Fruit fly (Drosophila melanogaster) whole organism, embryonic: Measurements from ENCODE around the gene Bicra.
A peak's percentile ranks its signal among the peaks of the same experiment; 100 is the strongest.

Experiments used
- Aef1 ChIP-seq: fragments of 200-800 bp; sonication (Bioruptor generic); IDR thresholded peaks from 3 replicates; pipeline ENCODE4 v1.3.6; 2022; ENCODE audit warnings: missing biosample characterization, missing genetic modification characterization
- CG11723 ChIP-seq: fragments of 200-800 bp; sonication (Bioruptor generic); optimal IDR thresholded peaks from 2 replicates; lab custom pipeline; 2017; ENCODE audit warnings: missing biosample characterization, mild to moderate bottlenecking, missing genetic modification characterization
- CG13624 ChIP-seq: fragments of 200-800 bp; sonication (Bioruptor generic); optimal IDR thresholded peaks from 2 replicates; lab custom pipeline; 2016; ENCODE audit warnings: missing biosample characterization, missing genetic modification characterization
- CG14710 ChIP-seq: fragments of 200-800 bp; sonication (Bioruptor generic); optimal IDR thresholded peaks from 3 replicates; lab custom pipeline; 2019; ENCODE audit warnings: missing biosample characterization, mild to moderate bottlenecking, missing genetic modification characterization, moderate library complexity
- CG14860 ChIP-seq: fragments of 200-800 bp; sonication (Bioruptor generic); IDR thresholded peaks from 3 replicates; pipeline ENCODE4 v1.3.6; 2022; ENCODE audit warnings: missing biosample characterization, missing genetic modification characterization; ENCODE audit not compliant: partially characterized antibody
- CG15269 ChIP-seq: fragments of 200-800 bp; sonication (Bioruptor generic); optimal IDR thresholded peaks from 2 replicates; lab custom pipeline; 2018; ENCODE audit warnings: missing biosample characterization, mild to moderate bottlenecking, missing genetic modification characterization, moderate library complexity
- CG15479 ChIP-seq: fragments of 200-800 bp; sonication (Bioruptor generic); optimal IDR thresholded peaks from 3 replicates; lab custom pipeline; 2019; ENCODE audit warnings: missing biosample characterization, mild to moderate bottlenecking, missing genetic modification characterization, moderate library complexity
- CG1647 ChIP-seq: fragments of 200-800 bp; sonication (Bioruptor generic); optimal IDR thresholded peaks from 3 replicates; lab custom pipeline; 2016; ENCODE audit warnings: missing biosample characterization, missing genetic modification characterization
- CG17359 ChIP-seq: fragments of 200-800 bp; sonication (Bioruptor generic); optimal IDR thresholded peaks from 3 replicates; lab custom pipeline; 2018; ENCODE audit warnings: missing biosample characterization, mild to moderate bottlenecking, missing genetic modification characterization, moderate library complexity
- CG2129 ChIP-seq: fragments of 200-800 bp; sonication (Bioruptor generic); IDR thresholded peaks from 2 replicates; pipeline ENCODE4 v1.3.6; 2022; ENCODE audit warnings: missing biosample characterization, missing genetic modification characterization; ENCODE audit not compliant: partially characterized antibody
- CG2199 ChIP-seq: fragments of 200-800 bp; sonication (Bioruptor generic); IDR thresholded peaks from 3 replicates; pipeline ENCODE4 v1.3.6; 2022; ENCODE audit warnings: missing biosample characterization, missing genetic modification characterization
- CG3163 ChIP-seq: fragments of 200-800 bp; sonication (Bioruptor generic); optimal IDR thresholded peaks from 3 replicates; lab custom pipeline; 2016; ENCODE audit warnings: missing biosample characterization, missing genetic modification characterization
- CG32532 ChIP-seq: fragments of 200-800 bp; sonication (Bioruptor generic); IDR thresholded peaks from 2 replicates; pipeline ENCODE4 v1.3.6; 2022; ENCODE audit warnings: missing biosample characterization, missing genetic modification characterization
- CG34422 ChIP-seq: fragments of 200-800 bp; sonication (Bioruptor generic); IDR thresholded peaks from 3 replicates; pipeline ENCODE4 v1.3.6; 2022; ENCODE audit warnings: missing biosample characterization, missing genetic modification characterization
- CG42726 ChIP-seq: fragments of 200-800 bp; sonication (Bioruptor generic); IDR thresholded peaks from 2 replicates; pipeline ENCODE4 v1.3.6; 2022; ENCODE audit warnings: missing biosample characterization, missing genetic modification characterization; ENCODE audit not compliant: partially characterized antibody
- CG4424 ChIP-seq: fragments of 200-800 bp; sonication (Bioruptor generic); optimal IDR thresholded peaks from 3 replicates; lab custom pipeline; 2016; ENCODE audit warnings: missing biosample characterization, missing genetic modification characterization
- CG4707 ChIP-seq: fragments of 200-800 bp; sonication (Bioruptor generic); optimal IDR thresholded peaks from 2 replicates; lab custom pipeline; 2018; ENCODE audit warnings: missing biosample characterization, mild to moderate bottlenecking, missing genetic modification characterization, moderate library complexity
- CG4820 ChIP-seq: fragments of 200-800 bp; sonication (Bioruptor generic); optimal IDR thresholded peaks from 3 replicates; lab custom pipeline; 2016; ENCODE audit warnings: missing biosample characterization, missing genetic modification characterization
- CG5245 ChIP-seq: fragments of 200-800 bp; sonication (Bioruptor generic); optimal IDR thresholded peaks from 3 replicates; lab custom pipeline; 2016; ENCODE audit warnings: missing biosample characterization, missing genetic modification characterization
- CG7963 ChIP-seq: fragments of 200-800 bp; sonication (Bioruptor generic); IDR thresholded peaks from 3 replicates; pipeline ENCODE4 v1.3.6; 2022; ENCODE audit warnings: missing biosample characterization, missing genetic modification characterization; ENCODE audit not compliant: partially characterized antibody
- Chrac-16 ChIP-seq: fragments of 200-800 bp; sonication (Bioruptor generic); optimal IDR thresholded peaks from 3 replicates; lab custom pipeline; 2016; ENCODE audit warnings: missing biosample characterization, missing genetic modification characterization
- Deaf1 ChIP-seq: fragments of 200-800 bp; optimal IDR thresholded peaks from 3 replicates; lab custom pipeline; 2019; ENCODE audit warnings: missing biosample characterization, mild to moderate bottlenecking, missing genetic modification characterization, moderate library complexity
- Ets97D ChIP-seq: fragments of 200-800 bp; sonication (Bioruptor generic); optimal IDR thresholded peaks from 3 replicates; lab custom pipeline; 2016; ENCODE audit warnings: missing biosample characterization, missing genetic modification characterization
- Hr78 ChIP-seq, 2 experiments: fragments of 200-800 bp in 1 of 2; fragments of >200 bp in 1 of 2; sonication (Bioruptor generic) in 1 of 2; optimal IDR thresholded peaks; 2 replicates each; lab custom pipeline; 2017 to 2019; ENCODE audit warnings: missing biosample characterization in 2 of 2, missing genetic modification characterization in 2 of 2, mild to moderate bottlenecking in 1 of 2, moderate library complexity in 1 of 2
- Jarid2 ChIP-seq: fragments of 200-800 bp; sonication (Bioruptor generic); optimal IDR thresholded peaks from 3 replicates; lab custom pipeline; 2017; ENCODE audit warnings: mild to moderate bottlenecking, missing biosample characterization, missing genetic modification reagents, missing genetic modification characterization
- Ptx1 ChIP-seq: fragments of 200-800 bp; sonication (Bioruptor generic); IDR thresholded peaks from 2 replicates; pipeline ENCODE4 v1.3.6; 2022; ENCODE audit warnings: missing biosample characterization, missing genetic modification characterization
- Sry-β ChIP-seq: fragments of 200-800 bp; sonication (Bioruptor generic); optimal IDR thresholded peaks from 2 replicates; lab custom pipeline; 2018; ENCODE audit warnings: missing biosample characterization, mild to moderate bottlenecking, missing genetic modification characterization, moderate library complexity
- Stat92E ChIP-seq, 3 experiments: fragments of >200 bp in 2 of 3; fragments of 200-800 bp in 1 of 3; sonication (Bioruptor generic) in 1 of 3; optimal IDR thresholded peaks; 2 replicates each; lab custom pipeline; 2017 to 2019; ENCODE audit warnings: missing biosample characterization in 3 of 3, missing genetic modification characterization in 3 of 3, mild to moderate bottlenecking in 1 of 3, moderate library complexity in 1 of 3
- abd-A ChIP-seq: fragments of 200-800 bp; sonication (Bioruptor generic); optimal IDR thresholded peaks from 3 replicates; lab custom pipeline; 2019; ENCODE audit warnings: missing biosample characterization, mild to moderate bottlenecking, missing genetic modification characterization, moderate library complexity
- amos ChIP-seq: fragments of 200-800 bp; sonication (Bioruptor generic); IDR thresholded peaks from 2 replicates; pipeline ENCODE4 v1.3.6; 2022; ENCODE audit warnings: missing biosample characterization, missing genetic modification characterization; ENCODE audit not compliant: partially characterized antibody
- ap ChIP-seq: fragments of 200-800 bp; sonication (Bioruptor generic); IDR thresholded peaks from 2 replicates; pipeline ENCODE4 v1.3.6; 2022; ENCODE audit warnings: missing biosample characterization, missing genetic modification characterization
- crol ChIP-seq: fragments of 200-800 bp; sonication (Bioruptor generic); IDR thresholded peaks from 2 replicates; pipeline ENCODE4 v1.3.6; 2022; ENCODE audit warnings: missing biosample characterization, missing genetic modification characterization
- crp ChIP-seq, 2 experiments: fragments of 200-800 bp; sonication (Bioruptor generic); optimal IDR thresholded peaks; 2 replicates in 1 of 2; 3 replicates in 1 of 2; lab custom pipeline; 2017; ENCODE audit warnings: missing biosample characterization in 2 of 2, missing genetic modification characterization in 2 of 2, mild to moderate bottlenecking in 1 of 2, moderate library complexity in 1 of 2
- eve ChIP-seq, 2 experiments: fragments of >200 bp; optimal IDR thresholded peaks; 2 replicates each; lab custom pipeline; 2017; ENCODE audit warnings: missing biosample characterization in 2 of 2, missing genetic modification characterization in 2 of 2
- fd3F ChIP-seq: fragments of 200-800 bp; sonication (Bioruptor generic); optimal IDR thresholded peaks from 2 replicates; lab custom pipeline; 2018; ENCODE audit warnings: missing biosample characterization, mild to moderate bottlenecking, missing genetic modification characterization, moderate library complexity
- knrl ChIP-seq: fragments of 200-800 bp; sonication (Bioruptor generic); IDR thresholded peaks from 3 replicates; pipeline ENCODE4 v1.3.6; 2022; ENCODE audit warnings: missing biosample characterization, missing genetic modification characterization; ENCODE audit not compliant: partially characterized antibody
- lilli ChIP-seq: fragments of 200-800 bp; sonication (Bioruptor generic); optimal IDR thresholded peaks from 3 replicates; lab custom pipeline; 2016; ENCODE audit warnings: missing biosample characterization, missing genetic modification characterization
- luna ChIP-seq: fragments of 200-800 bp; sonication (Bioruptor generic); optimal IDR thresholded peaks from 2 replicates; lab custom pipeline; 2016; ENCODE audit warnings: missing biosample characterization, missing genetic modification characterization
- nau ChIP-seq: fragments of 200-800 bp; sonication (Bioruptor generic); optimal IDR thresholded peaks from 3 replicates; lab custom pipeline; 2017; ENCODE audit warnings: missing biosample characterization, mild to moderate bottlenecking, missing genetic modification characterization, missing genetic modification reagents
- nerfin-1 ChIP-seq: fragments of 200-800 bp; sonication (Bioruptor generic); optimal IDR thresholded peaks from 3 replicates; lab custom pipeline; 2019; ENCODE audit warnings: missing biosample characterization, mild to moderate bottlenecking, missing genetic modification characterization, moderate library complexity
- nerfin-2 ChIP-seq: fragments of 200-800 bp; sonication (Bioruptor generic); IDR thresholded peaks from 2 replicates; pipeline ENCODE4 v1.3.6; 2022; ENCODE audit warnings: missing biosample characterization, missing genetic modification characterization; ENCODE audit not compliant: partially characterized antibody
- sc ChIP-seq, 3 experiments: fragments of >200 bp in 2 of 3; fragments of 200-800 bp in 1 of 3; sonication (Bioruptor generic) in 1 of 3; optimal IDR thresholded peaks; 2 replicates in 2 of 3; 3 replicates in 1 of 3; lab custom pipeline; 2017; ENCODE audit warnings: mild to moderate bottlenecking in 1 of 3, missing biosample characterization in 1 of 3, missing genetic modification characterization in 1 of 3, missing genetic modification reagents in 1 of 3
- ssp ChIP-seq: fragments of 200-800 bp; sonication (Bioruptor generic); IDR thresholded peaks from 2 replicates; pipeline ENCODE4 v1.3.6; 2022; ENCODE audit warnings: missing biosample characterization, missing genetic modification characterization
- tgo ChIP-seq: fragments of 200-800 bp; sonication (Bioruptor generic); IDR thresholded peaks from 3 replicates; pipeline ENCODE4 v1.3.6; 2022; ENCODE audit warnings: missing biosample characterization, missing genetic modification characterization
- tll ChIP-seq, 2 experiments: fragments of 200-800 bp in 1 of 2; fragments of >200 bp in 1 of 2; sonication (Bioruptor generic) in 1 of 2; optimal IDR thresholded peaks; 2 replicates each; lab custom pipeline; 2017 to 2019; ENCODE audit warnings: missing biosample characterization in 2 of 2, missing genetic modification characterization in 2 of 2, mild to moderate bottlenecking in 1 of 2, moderate library complexity in 1 of 2
- tx ChIP-seq: fragments of 200-800 bp; sonication (Bioruptor generic); optimal IDR thresholded peaks from 2 replicates; lab custom pipeline; 2016; ENCODE audit warnings: missing biosample characterization, missing genetic modification characterization

Gene Bicra

dm6 chr3R:29083459-29084457, 20.9 kb downstream of the Bicra start (continued):
- no peak for TF ChIP-seq abd-A (tag; lab: Kevin White, UChicago)
- TF ChIP-seq CG1647 (GFP tag; lab: Kevin White, UChicago) = no peak
- peak; percentile 76 for TF ChIP-seq CG15479 (GFP tag; lab: Kevin White, UChicago)
- TF ChIP-seq CG42726 (GFP tag; lab: Robert Waterston, UW) = no peak
- TF ChIP-seq tx (GFP tag; lab: Kevin White, UChicago) = no peak
- peak; percentile 81 for TF ChIP-seq CG2199 (GFP tag; lab: Robert Waterston, UW)
- TF ChIP-seq crp (GFP tag; optimal IDR thresholded peaks at IDR 0.05; lab: Kevin White, UChicago) = no peak
- TF ChIP-seq amos (GFP tag; lab: Robert Waterston, UW) = no peak
- no peak for TF ChIP-seq tgo (GFP tag; lab: Robert Waterston, UW)
- no peak for TF ChIP-seq CG13624 (GFP tag; lab: Kevin White, UChicago)
- TF ChIP-seq Jarid2 (GFP tag; lab: Kevin White, UChicago) = no peak
- TF ChIP-seq fd3F (GFP tag; lab: Kevin White, UChicago) = no peak
- TF ChIP-seq CG5245 (GFP tag; lab: Kevin White, UChicago) = no peak
- TF ChIP-seq nerfin-2 = no peak
- TF ChIP-seq CG14710 (tag; lab: Kevin White, UChicago) = peak; percentile 25
- TF ChIP-seq Hr78 (GFP tag; optimal IDR thresholded peaks at IDR 0.05; lab: Kevin White, UChicago) = peak in 1 of 2 experiments; percentile 22
- no peak for TF ChIP-seq CG11723 (GFP tag; lab: Kevin White, UChicago)
- TF ChIP-seq CG34422 (GFP tag; lab: Robert Waterston, UW) = no peak
- TF ChIP-seq Deaf1 (tag; lab: Kevin White, UChicago) = peak; percentile 63
- TF ChIP-seq tll (GFP tag; optimal IDR thresholded peaks at IDR 0.05; lab: Kevin White, UChicago) = no peak
- no peak for TF ChIP-seq Ptx1 (GFP tag; lab: Robert Waterston, UW)
- TF ChIP-seq CG2129 (GFP tag; lab: Robert Waterston, UW) = no peak
- TF ChIP-seq CG7963 = no peak
- TF ChIP-seq CG3163 (GFP tag; lab: Kevin White, UChicago) = no peak
- peak; percentile 35 for TF ChIP-seq Sry-β (GFP tag; lab: Kevin White, UChicago)
- peak; percentile 54 for TF ChIP-seq CG4707 (GFP tag; lab: Kevin White, UChicago)
- TF ChIP-seq nau (GFP tag; lab: Kevin White, UChicago) = peak; percentile 68
- TF ChIP-seq Ets97D = no peak
- TF ChIP-seq CG32532 = no peak
- TF ChIP-seq luna (GFP tag; lab: Kevin White, UChicago) = no peak
- TF ChIP-seq nerfin-1 (tag; lab: Kevin White, UChicago) = no peak
- TF ChIP-seq ap (GFP tag; lab: Robert Waterston, UW) = no peak
- no peak for TF ChIP-seq Chrac-16 (GFP tag; lab: Kevin White, UChicago)
- TF ChIP-seq crol (GFP tag; lab: Robert Waterston, UW) = peak; percentile 29; the same call in 1 of the 2 replicates
- TF ChIP-seq eve (GFP tag; optimal IDR thresholded peaks at IDR 0.05; lab: Kevin White, UChicago) = no peak
- TF ChIP-seq Aef1 (GFP tag; lab: Robert Waterston, UW) = no peak
- no peak for TF ChIP-seq ssp (GFP tag; lab: Robert Waterston, UW)
- peak; percentile 19 for TF ChIP-seq CG17359
- no peak for TF ChIP-seq CG14860 (GFP tag; lab: Robert Waterston, UW)
- no peak for TF ChIP-seq lilli (GFP tag; lab: Kevin White, UChicago)
- TF ChIP-seq CG4424 (GFP tag; lab: Kevin White, UChicago) = no peak
- TF ChIP-seq CG15269 (tag; lab: Kevin White, UChicago) = no peak
- TF ChIP-seq knrl = no peak
- peak in 1 of 3 experiments; percentile 36 for TF ChIP-seq Stat92E (GFP tag; optimal IDR thresholded peaks at IDR 0.05; lab: Kevin White, UChicago)
- no peak for TF ChIP-seq CG4820 (GFP tag; lab: Kevin White, UChicago)
- TF ChIP-seq sc (optimal IDR thresholded peaks at IDR 0.05; lab: Kevin White, UChicago) = no peak
- TF ChIP-seq sc (GFP tag; optimal IDR thresholded peaks at IDR 0.05; lab: Kevin White, UChicago) = peak; percentile 6
